Worm (Caenorhabditis elegans): ENCODE measurements around the gene mct-6.

DNA sequence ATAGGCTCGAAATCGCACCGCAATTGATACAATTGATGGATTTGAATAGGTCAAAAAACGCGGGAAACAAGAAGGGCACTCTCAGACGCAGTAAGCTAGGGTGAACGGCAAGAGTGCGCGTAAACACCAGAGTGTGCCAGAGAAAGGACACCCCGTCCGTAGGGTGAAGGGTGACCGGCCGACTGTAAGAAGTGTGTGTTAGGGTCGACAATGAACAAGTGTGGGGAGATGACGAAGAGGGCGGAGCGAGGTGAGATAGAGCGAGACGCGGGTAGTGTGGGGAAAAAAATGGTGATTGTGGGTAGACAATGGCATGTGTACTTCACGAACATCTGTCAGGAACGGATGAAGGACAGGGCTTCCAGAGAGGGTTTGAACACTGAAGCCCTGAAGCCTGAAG is 621 bp upstream of the mct-6 start:
- TF ChIP-seq tbx-7 (tag; optimal IDR thresholded peaks at IDR 0.05) (no peak), hlh-30 (tag; optimal IDR thresholded peaks at IDR 0.05; ENCODE audit: insufficient read depth) (no peak), ceh-18 (tag; optimal IDR thresholded peaks at IDR 0.05) (peak; percentile 6), nhr-11 (tag; optimal IDR thresholded peaks at IDR 0.05) (no peak)

Measured in whole organism, late embryonic.